Worm (Caenorhabditis elegans) whole organism, L2 larva: Measurements from ENCODE around the gene R05D3.8.

Experiments
- R02D3.7 ChIP-seq: fragments of 150-350 bp; optimal IDR thresholded peaks from 2 replicates; lab custom pipeline; 2014; ENCODE audit warnings: missing biosample characterization, missing genetic modification characterization
- Y55F3AM.14 ChIP-seq: fragments of 200-800 bp; sonication (Bioruptor generic); optimal IDR thresholded peaks from 2 replicates; lab custom pipeline; 2018; ENCODE audit warnings: mild to moderate bottlenecking, missing genetic modification characterization, missing compliant biosample characterization

DNA sequence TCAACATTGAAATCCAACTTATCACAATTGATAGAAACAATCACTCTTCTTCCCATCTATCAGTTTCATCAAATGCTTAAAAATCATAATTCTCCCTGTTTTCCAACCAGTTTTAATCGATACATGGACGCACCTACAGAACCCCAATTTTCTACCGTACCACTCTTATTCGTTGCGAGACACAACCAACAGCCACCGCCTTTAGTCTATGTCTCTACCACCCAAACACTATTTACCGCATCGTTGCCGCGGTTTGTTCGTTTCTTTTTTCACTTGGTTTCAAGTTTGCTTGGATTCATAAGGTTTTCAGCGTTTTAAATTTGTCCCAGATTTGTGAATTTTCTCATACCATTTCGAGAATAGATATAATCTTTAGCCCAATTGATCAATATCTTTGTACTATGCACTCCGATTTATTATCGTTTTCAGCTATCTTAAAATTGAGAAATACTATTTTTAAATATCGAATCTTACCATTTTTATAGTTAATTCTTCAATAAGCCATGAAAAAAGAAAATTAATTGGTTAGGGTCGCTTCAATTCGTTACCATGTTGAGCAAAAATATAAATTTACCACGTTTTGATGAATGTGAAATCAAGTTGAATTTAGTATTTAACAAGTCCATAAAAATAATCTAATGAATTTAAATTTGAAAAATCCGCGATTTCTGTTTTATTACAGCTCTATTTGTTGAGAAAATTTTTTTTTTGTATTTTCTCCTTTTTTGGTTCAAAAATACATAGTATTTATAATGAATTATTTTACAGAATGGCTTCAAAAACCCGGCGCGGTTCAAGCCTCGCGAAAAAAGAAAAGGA, 47.7 kb downstream of the R05D3.8 start, which contains the start of gene F10E9.3:
- TF ChIP-seq R02D3.7, result no peak
- no peak for TF ChIP-seq Y55F3AM.14 (GFP tag; lab: Kevin White, UChicago)
